Fruit fly (Drosophila melanogaster) whole organism, prepupa: Measurements from ENCODE around the gene Kmn1.

Source experiments
- Blimp-1 ChIP-seq: fragments of 200-800 bp; sonication (Bioruptor generic); optimal IDR thresholded peaks from 3 replicates; lab custom pipeline; 2017; ENCODE audit warnings: missing biosample characterization, missing genetic modification characterization, mild to moderate bottlenecking, moderate library complexity, missing genetic modification reagents
- CG11762 ChIP-seq: fragments of 200-800 bp; sonication (Bioruptor generic); optimal IDR thresholded peaks from 3 replicates; lab custom pipeline; 2016; ENCODE audit warnings: missing biosample characterization, missing genetic modification characterization; ENCODE audit not compliant: insufficient read depth
- CG1621 ChIP-seq: fragments of 200-800 bp; sonication (Bioruptor generic); optimal IDR thresholded peaks from 3 replicates; lab custom pipeline; 2018; ENCODE audit warnings: missing biosample characterization, mild to moderate bottlenecking, missing genetic modification characterization
- CG16779 ChIP-seq: fragments of 200-800 bp; sonication (Bioruptor generic); optimal IDR thresholded peaks from 3 replicates; lab custom pipeline; 2017; ENCODE audit warnings: missing biosample characterization, mild to moderate bottlenecking, missing genetic modification characterization
- CG31627 ChIP-seq: fragments of 200-800 bp; sonication (Bioruptor generic); optimal IDR thresholded peaks from 3 replicates; lab custom pipeline; 2016; ENCODE audit warnings: missing biosample characterization, missing genetic modification characterization
- CG6163 ChIP-seq: fragments of 200-800 bp; sonication (Bioruptor generic); IDR thresholded peaks from 3 replicates; pipeline ENCODE4 v1.3.6; 2022; ENCODE audit warnings: missing biosample characterization, missing genetic modification characterization
- CG6792 ChIP-seq: fragments of 200-800 bp; sonication (Bioruptor generic); optimal IDR thresholded peaks from 3 replicates; lab custom pipeline; 2016; ENCODE audit warnings: missing biosample characterization, missing genetic modification characterization
- CG6854 ChIP-seq: fragments of 200-800 bp; sonication (Bioruptor generic); optimal IDR thresholded peaks from 2 replicates; lab custom pipeline; 2017; ENCODE audit warnings: missing biosample characterization, mild to moderate bottlenecking, missing genetic modification characterization
- Eip78C ChIP-seq: fragments of 200-800 bp; sonication (Bioruptor generic); peaks from one replicate; lab custom pipeline; 2016; ENCODE audit warnings: missing biosample characterization, missing genetic modification characterization
- Eip93F ChIP-seq: fragments of 200-800 bp; sonication (Bioruptor generic); optimal IDR thresholded peaks from 2 replicates; lab custom pipeline; 2016; ENCODE audit warnings: missing biosample characterization, mild to moderate bottlenecking, missing genetic modification characterization
- OdsH ChIP-seq: fragments of 200-800 bp; sonication (Bioruptor generic); optimal IDR thresholded peaks from 3 replicates; lab custom pipeline; 2016; ENCODE audit warnings: missing biosample characterization, missing genetic modification characterization
- Smox ChIP-seq: fragments of 200-800 bp; sonication (Bioruptor generic); optimal IDR thresholded peaks from 3 replicates; lab custom pipeline; 2016; ENCODE audit warnings: missing biosample characterization, missing genetic modification characterization
- Sox102F ChIP-seq: fragments of 200-800 bp; sonication (Bioruptor generic); optimal IDR thresholded peaks from 2 replicates; lab custom pipeline; 2016; ENCODE audit warnings: missing biosample characterization, mild to moderate bottlenecking, missing genetic modification characterization
- esn ChIP-seq: fragments of 200-800 bp; sonication (Bioruptor generic); optimal IDR thresholded peaks from 2 replicates; lab custom pipeline; 2016; ENCODE audit warnings: missing biosample characterization, mild to moderate bottlenecking, missing genetic modification characterization, moderate library complexity

DNA sequence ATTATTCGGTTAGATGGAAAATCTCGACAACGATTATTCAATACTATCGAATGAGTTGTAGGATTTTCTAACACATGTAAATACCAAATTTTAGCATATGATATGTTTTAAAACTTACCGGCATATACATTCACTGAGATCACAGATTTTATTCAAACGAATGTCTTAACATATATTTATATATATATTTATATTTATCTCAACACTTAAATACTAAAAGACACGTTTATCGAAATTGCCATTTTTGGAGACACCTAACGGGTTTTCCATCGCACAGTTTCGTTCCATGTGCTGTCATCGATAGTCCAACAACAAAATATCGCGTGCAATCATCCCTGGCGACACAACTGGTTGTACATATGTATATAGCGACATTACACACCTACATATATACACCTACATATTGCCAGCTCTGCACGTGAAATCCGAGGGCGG is 39.4 kb upstream of the Kmn1 start, which contains the start of the genes CG2247 and CG1703:
- no peak for TF ChIP-seq Sox102F (GFP tag; lab: Kevin White, UChicago)
- no peak for TF ChIP-seq CG31627 (GFP tag; lab: Kevin White, UChicago)
- no peak for TF ChIP-seq esn (GFP tag; lab: Kevin White, UChicago)
- TF ChIP-seq CG11762 (GFP tag; lab: Kevin White, UChicago), result no peak
- TF ChIP-seq CG1621 (tag; lab: Kevin White, UChicago), result no peak
- TF ChIP-seq CG6792 (GFP tag; lab: Kevin White, UChicago), result no peak
- no peak for TF ChIP-seq CG6163 (GFP tag; lab: Robert Waterston, UW)
- TF ChIP-seq CG16779 (tag; lab: Kevin White, UChicago), result no peak
- no peak for TF ChIP-seq Smox (GFP tag; lab: Kevin White, UChicago)
- TF ChIP-seq Blimp-1 (GFP tag; lab: Kevin White, UChicago), result no peak
- no peak for TF ChIP-seq OdsH (GFP tag; lab: Kevin White, UChicago)
- no peak for TF ChIP-seq Eip93F
- no peak for TF ChIP-seq CG6854
- no peak for TF ChIP-seq Eip78C (GFP tag; lab: Kevin White, UChicago)
